Fruit fly (Drosophila melanogaster) whole organism, embryonic: Measurements from ENCODE around the gene CG12112.

Source experiments
- B-H2 ChIP-seq: fragments of 200-800 bp; sonication (Bioruptor generic); optimal IDR thresholded peaks from 2 replicates; lab custom pipeline; 2018; ENCODE audit warnings: missing biosample characterization, mild to moderate bottlenecking, missing genetic modification characterization
- CG11398 ChIP-seq: fragments of 200-800 bp; sonication (Bioruptor generic); optimal IDR thresholded peaks from 2 replicates; lab custom pipeline; 2016; ENCODE audit warnings: missing biosample characterization, missing genetic modification characterization
- CG11560 ChIP-seq: fragments of 200-800 bp; sonication (Bioruptor generic); IDR thresholded peaks from 3 replicates; pipeline ENCODE4 v1.3.6; 2022; ENCODE audit warnings: missing biosample characterization, missing genetic modification characterization
- CG15514 ChIP-seq: fragments of 200-800 bp; sonication (Bioruptor generic); optimal IDR thresholded peaks from 3 replicates; lab custom pipeline; 2017; ENCODE audit warnings: missing biosample characterization, missing genetic modification characterization, mild to moderate bottlenecking, moderate library complexity, missing genetic modification reagents
- CG16813 ChIP-seq: fragments of 200-800 bp; sonication (Bioruptor generic); IDR thresholded peaks from 3 replicates; pipeline ENCODE4 v1.3.6; 2022; ENCODE audit warnings: missing biosample characterization, missing genetic modification characterization; ENCODE audit not compliant: partially characterized antibody
- CG17359 ChIP-seq: fragments of 200-800 bp; sonication (Bioruptor generic); optimal IDR thresholded peaks from 3 replicates; lab custom pipeline; 2018; ENCODE audit warnings: missing biosample characterization, mild to moderate bottlenecking, missing genetic modification characterization, moderate library complexity
- CG17829 ChIP-seq: fragments of 200-800 bp; optimal IDR thresholded peaks from 2 replicates; lab custom pipeline; 2019; ENCODE audit warnings: missing biosample characterization, mild to moderate bottlenecking, missing genetic modification characterization, moderate library complexity
- CG2202 ChIP-seq: fragments of 200-800 bp; sonication (Bioruptor generic); optimal IDR thresholded peaks from 2 replicates; lab custom pipeline; 2018; ENCODE audit warnings: missing biosample characterization, mild to moderate bottlenecking, missing genetic modification characterization
- CG30431 ChIP-seq: fragments of 200-800 bp; sonication (Bioruptor generic); optimal IDR thresholded peaks from 2 replicates; lab custom pipeline; 2017; ENCODE audit warnings: missing biosample characterization, missing genetic modification characterization
- CG4360 ChIP-seq: fragments of 200-800 bp; sonication (Bioruptor generic); IDR thresholded peaks from 2 replicates; pipeline ENCODE4 v1.3.6; 2022; ENCODE audit warnings: missing biosample characterization, missing genetic modification characterization
- CG4707 ChIP-seq: fragments of 200-800 bp; sonication (Bioruptor generic); optimal IDR thresholded peaks from 2 replicates; lab custom pipeline; 2018; ENCODE audit warnings: missing biosample characterization, mild to moderate bottlenecking, missing genetic modification characterization, moderate library complexity
- CG7839 ChIP-seq: fragments of 200-800 bp; sonication (Bioruptor generic); optimal IDR thresholded peaks from 3 replicates; lab custom pipeline; 2018; ENCODE audit warnings: missing biosample characterization, mild to moderate bottlenecking, missing genetic modification characterization, moderate library complexity
- CG7987 ChIP-seq: fragments of 200-800 bp; sonication (Bioruptor generic); optimal IDR thresholded peaks from 2 replicates; lab custom pipeline; 2018; ENCODE audit warnings: missing biosample characterization, mild to moderate bottlenecking, missing genetic modification characterization, moderate library complexity
- CG8944 ChIP-seq: fragments of 200-800 bp; sonication (Bioruptor generic); optimal IDR thresholded peaks from 3 replicates; lab custom pipeline; 2016; ENCODE audit warnings: missing biosample characterization, missing genetic modification characterization
- CG9609 ChIP-seq: fragments of 200-800 bp; sonication (Bioruptor generic); optimal IDR thresholded peaks from 3 replicates; lab custom pipeline; 2016; ENCODE audit warnings: missing biosample characterization, missing genetic modification characterization
- CoRest ChIP-seq: fragments of 200-800 bp; sonication (Bioruptor generic); optimal IDR thresholded peaks from 3 replicates; lab custom pipeline; 2018; ENCODE audit warnings: missing biosample characterization, mild to moderate bottlenecking, missing genetic modification characterization, moderate library complexity
- CrebB ChIP-seq: fragments of 200-800 bp; sonication (Bioruptor generic); optimal IDR thresholded peaks from 3 replicates; lab custom pipeline; 2018; ENCODE audit warnings: missing biosample characterization, mild to moderate bottlenecking, missing genetic modification characterization
- Dad ChIP-seq: fragments of 200-800 bp; sonication (Bioruptor generic); optimal IDR thresholded peaks from 3 replicates; lab custom pipeline; 2016; ENCODE audit warnings: missing biosample characterization, missing genetic modification characterization
- Dfd ChIP-seq, 2 experiments: fragments of >200 bp; optimal IDR thresholded peaks; 2 replicates each; lab custom pipeline; 2017; ENCODE audit warnings: missing biosample characterization in 2 of 2, missing genetic modification characterization in 2 of 2
- Dref ChIP-seq: fragments of 200-800 bp; sonication (Bioruptor generic); IDR thresholded peaks from 2 replicates; pipeline ENCODE4 v1.3.6; 2022; ENCODE audit warnings: missing biosample characterization, missing genetic modification characterization
- Drgx ChIP-seq: fragments of 200-800 bp; sonication (Bioruptor generic); IDR thresholded peaks from 2 replicates; pipeline ENCODE4 v1.3.6; 2022; ENCODE audit warnings: missing biosample characterization, missing genetic modification characterization
- E2f2 ChIP-seq: fragments of 200-800 bp; sonication (Bioruptor generic); IDR thresholded peaks from 2 replicates; pipeline ENCODE4 v1.3.6; 2022; ENCODE audit warnings: missing biosample characterization, missing genetic modification characterization
- Fer3 ChIP-seq: fragments of 200-800 bp; sonication (Bioruptor generic); optimal IDR thresholded peaks from 2 replicates; lab custom pipeline; 2018; ENCODE audit warnings: missing biosample characterization, mild to moderate bottlenecking, missing genetic modification characterization, moderate library complexity
- HmgD ChIP-seq: fragments of 200-800 bp; sonication (Bioruptor generic); optimal IDR thresholded peaks from 3 replicates; lab custom pipeline; 2016; ENCODE audit warnings: missing biosample characterization, missing genetic modification characterization
- HmgZ ChIP-seq: fragments of 200-800 bp; sonication (Bioruptor generic); optimal IDR thresholded peaks from 2 replicates; lab custom pipeline; 2018; ENCODE audit warnings: missing biosample characterization, mild to moderate bottlenecking, missing genetic modification characterization
- MESR4 ChIP-seq: fragments of 200-800 bp; sonication (Bioruptor generic); optimal IDR thresholded peaks from 2 replicates; lab custom pipeline; 2018; ENCODE audit warnings: missing biosample characterization, mild to moderate bottlenecking, missing genetic modification characterization, moderate library complexity
- NfI ChIP-seq: fragments of 200-800 bp; sonication (Bioruptor generic); optimal IDR thresholded peaks from 3 replicates; lab custom pipeline; 2018; ENCODE audit warnings: missing biosample characterization, mild to moderate bottlenecking, missing genetic modification characterization, moderate library complexity
- Rfx ChIP-seq: fragments of 200-800 bp; sonication (Bioruptor generic); IDR thresholded peaks from 2 replicates; pipeline ENCODE4 v1.3.6; 2022; ENCODE audit warnings: missing biosample characterization, missing genetic modification characterization
- Sin3A ChIP-seq: fragments of >200 bp; optimal IDR thresholded peaks from 2 replicates; lab custom pipeline; 2018
- abd-A ChIP-seq: fragments of 200-800 bp; sonication (Bioruptor generic); optimal IDR thresholded peaks from 3 replicates; lab custom pipeline; 2019; ENCODE audit warnings: missing biosample characterization, mild to moderate bottlenecking, missing genetic modification characterization, moderate library complexity
- cg ChIP-seq: fragments of 200-800 bp; sonication (Bioruptor generic); optimal IDR thresholded peaks from 3 replicates; lab custom pipeline; 2019; ENCODE audit warnings: missing biosample characterization, mild to moderate bottlenecking, missing genetic modification characterization, moderate library complexity
- dmrt99B ChIP-seq: fragments of 200-800 bp; sonication (Bioruptor generic); optimal IDR thresholded peaks from 2 replicates; lab custom pipeline; 2018; ENCODE audit warnings: missing biosample characterization, mild to moderate bottlenecking, missing genetic modification characterization, moderate library complexity
- en ChIP-seq: fragments of 200-800 bp; sonication (Bioruptor generic); optimal IDR thresholded peaks from 2 replicates; lab custom pipeline; 2016; ENCODE audit warnings: missing biosample characterization, missing genetic modification characterization
- eyg ChIP-seq: fragments of 200-800 bp; sonication (Bioruptor generic); optimal IDR thresholded peaks from 3 replicates; lab custom pipeline; 2016; ENCODE audit warnings: missing biosample characterization, missing genetic modification characterization
- gsb ChIP-seq: fragments of 200-800 bp; sonication (Bioruptor generic); IDR thresholded peaks from 2 replicates; pipeline ENCODE4 v1.3.6; 2022; ENCODE audit warnings: missing biosample characterization, missing genetic modification characterization
- her ChIP-seq: fragments of 200-800 bp; sonication (Bioruptor generic); optimal IDR thresholded peaks from 2 replicates; lab custom pipeline; 2016; ENCODE audit warnings: missing biosample characterization, missing genetic modification characterization
- jigr1 ChIP-seq: fragments of 200-800 bp; sonication (Bioruptor generic); IDR thresholded peaks from 3 replicates; pipeline ENCODE4 v1.3.6; 2022; ENCODE audit warnings: missing biosample characterization, missing genetic modification characterization
- maf-S ChIP-seq: fragments of 200-800 bp; sonication (Bioruptor generic); optimal IDR thresholded peaks from 2 replicates; lab custom pipeline; 2016; ENCODE audit warnings: missing biosample characterization, missing genetic modification characterization
- otp ChIP-seq: fragments of 200-800 bp; sonication (Bioruptor generic); IDR thresholded peaks from 3 replicates; pipeline ENCODE4, ENCODE4 v1.3.6; 2022; ENCODE audit warnings: missing biosample characterization, missing genetic modification characterization
- pfk ChIP-seq: fragments of 200-800 bp; sonication (Bioruptor generic); optimal IDR thresholded peaks from 2 replicates; lab custom pipeline; 2018; ENCODE audit warnings: missing biosample characterization, mild to moderate bottlenecking, missing genetic modification characterization, moderate library complexity
- sd ChIP-seq: fragments of 200-800 bp; sonication (Bioruptor generic); optimal IDR thresholded peaks from 3 replicates; lab custom pipeline; 2018; ENCODE audit warnings: missing biosample characterization, mild to moderate bottlenecking, missing genetic modification characterization, moderate library complexity
- sens ChIP-seq: fragments of 200-800 bp; sonication (Bioruptor generic); peaks from one replicate; lab custom pipeline; 2016; ENCODE audit warnings: missing biosample characterization, missing genetic modification characterization
- seq ChIP-seq: fragments of 200-800 bp; sonication (Bioruptor generic); IDR thresholded peaks from 2 replicates; pipeline ENCODE4 v1.3.6; 2022; ENCODE audit warnings: missing biosample characterization, missing genetic modification characterization
- shn ChIP-seq: fragments of 200-800 bp; sonication (Bioruptor generic); optimal IDR thresholded peaks from 3 replicates; lab custom pipeline; 2016; ENCODE audit warnings: missing biosample characterization, missing genetic modification characterization
- sug ChIP-seq: fragments of 200-800 bp; optimal IDR thresholded peaks from 2 replicates; lab custom pipeline; 2019; ENCODE audit warnings: missing biosample characterization, mild to moderate bottlenecking, missing genetic modification characterization, moderate library complexity
- tap ChIP-seq: fragments of 200-800 bp; optimal IDR thresholded peaks from 3 replicates; lab custom pipeline; 2019; ENCODE audit warnings: missing biosample characterization, mild to moderate bottlenecking, missing genetic modification characterization, moderate library complexity
- vvl ChIP-seq: fragments of 200-800 bp; sonication (Bioruptor generic); IDR thresholded peaks from 2 replicates; pipeline ENCODE4 v1.3.6; 2022; ENCODE audit warnings: missing biosample characterization, missing genetic modification characterization
- wdn ChIP-seq: fragments of 200-800 bp; sonication (Bioruptor generic); IDR thresholded peaks from 2 replicates; pipeline ENCODE4 v1.3.6; 2022; ENCODE audit warnings: missing biosample characterization, missing genetic modification characterization
- z ChIP-seq: fragments of 200-800 bp; sonication (Bioruptor generic); IDR thresholded peaks from 3 replicates; pipeline ENCODE4 v1.3.6; 2022; ENCODE audit warnings: missing biosample characterization, missing genetic modification characterization

CG12112 gene

dm6 chrX:8517121-8518024 is 42.6 kb downstream of the CG12112 start, which contains the start of gene Nrg (continued):
- TF ChIP-seq otp (GFP tag; lab: Robert Waterston, UW) (0 out of 3 replicates have a peak, but pooled peaks have one; percentile 52), CG7839 (tag; lab: Kevin White, UChicago) (peak; percentile 20), Drgx (GFP tag; lab: Robert Waterston, UW) (no peak), sd (tag; lab: Kevin White, UChicago) (peak; percentile 91), CG15514 (peak; percentile 91), CG17829 (tag; lab: Kevin White, UChicago) (peak; percentile 56), CoRest (tag; lab: Kevin White, UChicago) (peak; percentile 34), E2f2 (peak; percentile 99), z (peak; percentile 49; the same call in 1 of the 3 replicates), CG2202 (tag; lab: Kevin White, UChicago) (no peak), shn (GFP tag; lab: Kevin White, UChicago) (peak; percentile 21), abd-A (tag; lab: Kevin White, UChicago) (peak; percentile 84), CG4360 (GFP tag; lab: Robert Waterston, UW) (peak; percentile 27), vvl (GFP tag; lab: Robert Waterston, UW) (peak; percentile 68; the same call in 1 of the 2 replicates), her (GFP tag; lab: Kevin White, UChicago) (peak; percentile 7), CG11560 (tag; lab: Robert Waterston, UW) (peak; percentile 62; the same call in 1 of the 3 replicates), HmgZ (tag; lab: Kevin White, UChicago) (peak; percentile 81), NfI (GFP tag; lab: Kevin White, UChicago) (peak; percentile 26), Fer3 (tag; lab: Kevin White, UChicago) (peak; percentile 19), sens (GFP tag; lab: Kevin White, UChicago) (peak; percentile 82), CrebB (tag; lab: Kevin White, UChicago) (peak; percentile 72), CG9609 (GFP tag; lab: Kevin White, UChicago) (no peak), tap (tag; lab: Kevin White, UChicago) (no peak), CG11398 (GFP tag; lab: Kevin White, UChicago) (peak; percentile 40), CG16813 (GFP tag; lab: Robert Waterston, UW) (peak; percentile 99), gsb (GFP tag; lab: Robert Waterston, UW) (no peak), HmgD (peak; percentile 23), wdn (GFP tag; lab: Robert Waterston, UW) (no peak), jigr1 (GFP tag; lab: Robert Waterston, UW) (no peak), dmrt99B (tag; lab: Kevin White, UChicago) (peak; percentile 13), sug (tag; lab: Kevin White, UChicago) (peak; percentile 50), CG30431 (GFP tag; lab: Kevin White, UChicago) (no peak), pfk (GFP tag; lab: Kevin White, UChicago) (peak; percentile 47), cg (peak; percentile 64), Rfx (peak; percentile 50; the same call in 1 of the 2 replicates), eyg (peak; percentile 35), B-H2 (GFP tag; lab: Kevin White, UChicago) (peak; percentile 37), Sin3A (lab: Kevin White, UChicago) (peak; percentile 10), CG4707 (GFP tag; lab: Kevin White, UChicago) (peak; percentile 36), seq (GFP tag; lab: Robert Waterston, UW) (0 out of 2 replicates have a peak, but pooled peaks have one; percentile 22), CG17359 (tag; lab: Kevin White, UChicago) (peak; percentile 22), en (GFP tag; lab: Kevin White, UChicago) (no peak), CG7987 (peak; percentile 57), MESR4 (peak; percentile 58), CG8944 (no peak), maf-S (GFP tag; lab: Kevin White, UChicago) (peak; percentile 10), Dref (GFP tag; lab: Robert Waterston, UW) (peak; percentile 99), Dfd (GFP tag; optimal IDR thresholded peaks at IDR 0.05; lab: Kevin White, UChicago) (no peak), Dad (peak; percentile 33)
